Worm (Caenorhabditis elegans): ENCODE measurements around the gene F07C4.11.

ce11 chrV:7624652-7625051, 18.7 kb downstream of the F07C4.11 start, which contains the start of gene grsp-4:
- TF ChIP-seq W03F9.2 (tag; optimal IDR thresholded peaks at IDR 0.05) (no peak), him-1 (tag; optimal IDR thresholded peaks at IDR 0.05) (no peak)

Measured in whole organism, L4/young adult.